Fruit fly (Drosophila melanogaster): Measurements from ENCODE around the gene Gr2a.

Gr2a gene

DNA sequence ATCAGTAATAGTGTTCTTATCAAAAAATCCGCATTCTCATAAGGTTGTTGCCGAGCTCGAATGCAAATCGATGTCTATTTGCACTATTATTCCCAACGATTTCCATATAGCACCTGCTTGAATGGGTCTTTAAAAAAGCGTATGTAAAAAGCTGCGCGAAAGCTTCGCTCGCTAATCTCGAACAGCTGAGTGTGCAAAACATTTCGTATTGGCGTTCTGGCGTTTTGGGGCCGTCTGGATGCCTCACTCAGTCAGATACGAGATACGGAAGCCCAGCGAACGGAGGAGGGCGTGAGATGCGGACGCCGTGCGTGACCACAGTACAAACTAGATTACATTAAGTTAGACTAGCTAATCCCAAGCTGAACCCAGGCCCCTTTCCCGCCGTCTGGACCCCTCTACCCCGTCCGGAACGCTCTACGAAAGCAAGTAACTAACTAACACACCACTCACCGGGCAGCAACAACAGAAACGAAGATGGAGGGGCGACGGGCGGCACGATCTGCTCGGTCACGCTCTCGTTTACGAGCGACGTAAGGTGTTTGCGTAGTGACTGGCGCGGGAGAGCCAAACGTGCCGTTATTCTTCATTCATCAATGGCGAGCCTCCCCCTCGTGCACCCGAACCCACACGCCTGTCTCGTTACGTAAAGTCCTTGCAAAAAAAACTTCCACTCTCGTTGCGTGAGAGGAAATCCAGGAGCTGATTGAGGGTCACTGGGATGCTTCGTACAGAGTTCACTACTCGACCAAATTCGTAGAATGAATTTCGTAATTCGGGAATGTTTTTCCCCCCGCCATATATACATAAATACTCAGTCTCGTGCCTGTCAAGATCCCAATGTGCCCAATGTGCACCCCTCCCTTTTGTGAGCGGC lies 14.5 kb downstream of the Gr2a start:
- TF ChIP-seq CG17801 (GFP tag; optimal IDR thresholded peaks at IDR 0.05; ENCODE audit: partially characterized antibody), result no peak

DNA sequence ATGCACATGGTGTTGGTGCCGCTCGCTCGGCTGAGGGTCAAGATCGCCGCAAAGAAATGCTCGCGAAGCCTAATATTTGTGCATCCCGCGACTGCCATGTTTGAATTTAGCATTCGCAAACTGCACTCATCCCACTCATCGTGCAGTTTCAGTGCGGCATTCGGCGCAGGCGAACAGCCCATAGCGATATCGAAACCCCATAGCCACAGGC lies 15.1 kb downstream of the Gr2a start, which contains the start of gene CG14778:
TSS of gene CG14778 (plus strand) at position 112 of the 211 bp plus-strand sequence.
- TF ChIP-seq CG17801 (GFP tag; optimal IDR thresholded peaks at IDR 0.05; ENCODE audit: partially characterized antibody), result no peak

DNA sequence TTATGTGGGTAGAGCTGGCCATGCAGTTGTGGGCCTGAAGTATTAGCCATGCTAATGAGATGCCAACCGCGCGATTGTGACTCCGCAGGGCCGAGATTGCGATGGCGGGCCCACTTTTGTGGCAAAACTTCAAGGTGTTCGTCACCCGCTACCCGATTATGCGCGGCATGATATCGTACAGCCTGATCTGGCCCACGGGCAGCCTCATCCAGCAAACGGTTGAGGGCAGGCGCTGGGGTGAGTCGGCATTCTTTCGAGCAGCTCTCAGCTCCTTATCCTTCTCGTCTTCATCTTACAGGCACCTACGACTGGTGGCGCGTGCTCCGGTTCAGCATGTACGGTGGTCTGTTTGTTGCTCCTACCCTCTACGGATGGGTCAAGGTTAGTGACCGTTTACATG lies 17.5 kb downstream of the Gr2a start, which contains the start of gene CG32808:
TSS of gene CG32808 (minus strand) at position 101 of the 400 bp plus-strand sequence.
- no peak for TF ChIP-seq CG17801 (GFP tag; optimal IDR thresholded peaks at IDR 0.05; ENCODE audit: partially characterized antibody)

DNA sequence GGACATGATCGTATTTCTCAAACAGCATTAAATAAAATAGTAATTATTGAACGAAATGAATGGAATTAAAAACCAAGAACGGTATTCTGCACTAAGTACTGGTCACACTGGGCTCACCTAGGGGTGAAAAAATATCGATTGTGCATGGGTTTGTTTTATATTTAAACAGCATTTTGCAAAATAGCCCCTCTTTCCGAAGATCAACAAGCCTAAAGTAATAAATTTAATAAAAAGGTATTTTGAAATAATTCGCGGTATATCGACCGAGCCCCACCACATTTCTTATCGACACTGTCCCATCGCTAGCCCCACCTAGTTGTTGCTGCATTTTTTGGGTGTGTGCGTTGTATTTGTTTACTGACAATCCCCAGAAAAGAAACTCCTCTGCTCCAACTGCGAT lies 18.3 kb downstream of the Gr2a start, which contains the start of gene pck:
TSS of gene pck (plus strand) at position 105 of the 400 bp plus-strand sequence.
- TF ChIP-seq CG17801 (GFP tag; optimal IDR thresholded peaks at IDR 0.05; ENCODE audit: partially characterized antibody), result peak; percentile 83

DNA sequence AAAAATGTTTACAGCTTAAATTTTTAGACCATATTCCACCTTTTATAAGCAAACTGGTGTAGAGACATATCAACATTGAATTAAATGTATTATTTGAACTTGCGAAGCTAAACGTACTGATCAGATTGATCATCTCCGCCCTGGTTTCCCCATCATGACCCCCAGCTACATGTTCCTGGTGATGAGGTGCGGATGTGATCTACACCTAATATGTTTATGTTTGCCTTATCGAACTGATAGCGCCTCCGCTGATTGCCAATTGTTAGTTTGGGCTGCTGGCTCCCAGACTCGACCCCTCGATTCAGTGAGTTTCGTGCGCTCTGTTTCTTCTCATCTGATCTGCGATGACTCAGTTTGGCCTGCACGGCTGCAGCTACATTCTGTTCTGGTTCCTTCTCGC lies 20.0 kb downstream of the Gr2a start, which contains the start of gene CG14780:
TSS of gene CG14780 (plus strand) at position 301 of the 400 bp plus-strand sequence.
- no peak for TF ChIP-seq CG17801 (GFP tag; optimal IDR thresholded peaks at IDR 0.05; ENCODE audit: partially characterized antibody)

DNA sequence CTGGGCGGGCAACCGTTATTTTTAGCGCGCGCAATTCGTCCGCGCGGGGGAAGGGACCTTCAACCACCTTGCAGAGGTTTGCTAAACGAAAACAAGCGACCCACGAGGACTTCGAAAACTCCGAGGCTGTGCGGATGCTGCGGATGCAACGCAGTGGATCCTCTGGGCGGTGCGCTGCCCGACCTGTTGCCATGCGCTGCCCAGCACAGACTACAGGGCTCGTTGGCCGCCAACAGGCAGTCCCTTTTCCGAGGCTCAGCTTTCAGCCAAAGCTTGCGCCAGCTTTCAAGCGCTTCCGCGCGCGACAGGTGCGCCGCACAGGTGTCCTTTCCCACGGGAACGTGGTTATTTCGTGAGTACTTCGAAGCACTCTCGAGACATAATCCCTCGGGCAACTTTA lies 24.2 kb downstream of the Gr2a start:
- no peak for TF ChIP-seq CG17801 (GFP tag; optimal IDR thresholded peaks at IDR 0.05; ENCODE audit: partially characterized antibody)

DNA sequence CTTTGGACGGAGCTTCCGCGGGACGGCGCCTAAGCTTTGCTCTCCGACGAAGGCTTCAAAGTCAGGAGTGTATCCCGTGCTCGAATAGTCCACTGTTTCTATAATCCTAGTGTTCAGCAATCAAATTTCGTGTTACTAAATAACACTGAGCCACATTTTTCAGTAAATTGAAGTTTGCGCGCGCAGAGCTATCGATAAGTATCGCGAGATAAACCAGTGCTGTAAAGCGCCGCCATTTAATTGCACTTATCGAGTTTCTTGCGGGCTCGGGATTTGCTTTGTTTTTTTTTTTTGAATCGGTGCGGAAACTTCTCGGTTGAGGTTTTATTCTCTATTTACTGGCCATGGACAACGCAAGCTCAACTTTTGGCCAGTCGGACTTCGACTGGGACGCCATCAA lies 24.6 kb downstream of the Gr2a start, which contains the start of the genes Rab27 and mei-38:
TSS of gene Rab27 (minus strand) at position 127 of the 400 bp plus-strand sequence.
TSS of gene mei-38 (plus strand) at position 216 of the 400 bp plus-strand sequence.
- TF ChIP-seq CG17801 (GFP tag; optimal IDR thresholded peaks at IDR 0.05; ENCODE audit: partially characterized antibody), result no peak

DNA sequence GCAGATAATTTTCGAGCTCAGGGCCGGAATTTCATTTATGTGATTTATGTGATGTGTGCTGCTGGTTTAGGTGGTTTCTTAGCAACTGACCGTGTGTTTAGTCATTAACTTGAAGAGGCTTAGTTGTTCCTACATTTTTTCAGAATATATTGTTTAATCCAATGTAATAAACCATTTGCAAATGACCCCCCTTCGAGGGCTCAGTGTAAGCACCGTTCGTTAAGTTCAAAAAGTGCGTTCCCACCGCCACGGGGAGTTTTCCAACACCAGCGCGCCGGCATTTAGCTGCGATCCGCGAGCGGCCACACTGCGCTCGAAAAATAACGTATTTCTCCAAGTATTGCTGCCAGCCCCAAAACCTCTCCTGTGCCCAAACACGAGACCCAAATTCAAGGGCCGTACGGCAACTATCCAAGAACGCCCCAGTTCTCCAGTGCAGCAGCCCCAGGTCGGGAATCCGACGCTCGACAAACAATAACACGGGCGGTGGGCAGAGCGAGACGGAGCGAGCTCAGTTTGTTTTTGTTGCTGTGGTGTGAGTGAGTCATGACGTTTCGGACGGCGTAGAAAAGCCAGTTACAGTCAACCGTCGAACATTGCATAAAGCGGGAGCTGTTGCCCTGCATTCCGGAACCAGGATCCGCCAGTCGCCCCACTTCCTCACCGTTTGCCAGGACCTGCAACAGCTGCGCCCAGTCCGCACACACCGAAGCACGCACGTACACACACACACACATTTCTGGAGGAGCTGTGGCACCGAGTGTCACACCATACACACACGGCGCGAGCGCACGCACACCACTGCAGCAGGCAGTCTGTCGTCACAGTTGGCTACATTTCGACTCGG lies 26.3 kb downstream of the Gr2a start, which contains the start of gene rush:
TSS of gene rush (plus strand) at position 277 of the 847 bp plus-strand sequence.
- TF ChIP-seq CG17801 (GFP tag; optimal IDR thresholded peaks at IDR 0.05; ENCODE audit: partially characterized antibody), result peak; percentile 37

DNA sequence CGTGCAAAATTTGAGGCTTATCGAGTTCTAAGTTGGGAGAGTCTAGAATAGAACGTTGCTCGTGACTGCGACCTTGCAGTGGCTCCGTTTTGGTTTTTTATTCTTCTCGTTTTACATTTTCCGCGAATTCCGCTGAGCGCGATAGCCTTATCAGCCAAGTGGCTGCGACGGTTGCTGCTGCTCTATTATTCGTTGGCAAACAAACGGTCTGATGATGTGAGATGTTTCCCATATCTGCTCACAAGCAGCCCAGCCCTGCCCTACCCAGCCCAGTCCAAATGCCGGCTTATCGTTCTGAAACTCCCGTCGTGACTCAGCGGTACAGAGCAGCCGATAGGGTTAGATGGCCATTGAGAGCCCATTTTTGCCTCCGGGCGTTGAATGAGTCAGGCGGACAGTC lies 28.2 kb downstream of the Gr2a start:
- no peak for TF ChIP-seq CG17801 (GFP tag; optimal IDR thresholded peaks at IDR 0.05; ENCODE audit: partially characterized antibody)

DNA sequence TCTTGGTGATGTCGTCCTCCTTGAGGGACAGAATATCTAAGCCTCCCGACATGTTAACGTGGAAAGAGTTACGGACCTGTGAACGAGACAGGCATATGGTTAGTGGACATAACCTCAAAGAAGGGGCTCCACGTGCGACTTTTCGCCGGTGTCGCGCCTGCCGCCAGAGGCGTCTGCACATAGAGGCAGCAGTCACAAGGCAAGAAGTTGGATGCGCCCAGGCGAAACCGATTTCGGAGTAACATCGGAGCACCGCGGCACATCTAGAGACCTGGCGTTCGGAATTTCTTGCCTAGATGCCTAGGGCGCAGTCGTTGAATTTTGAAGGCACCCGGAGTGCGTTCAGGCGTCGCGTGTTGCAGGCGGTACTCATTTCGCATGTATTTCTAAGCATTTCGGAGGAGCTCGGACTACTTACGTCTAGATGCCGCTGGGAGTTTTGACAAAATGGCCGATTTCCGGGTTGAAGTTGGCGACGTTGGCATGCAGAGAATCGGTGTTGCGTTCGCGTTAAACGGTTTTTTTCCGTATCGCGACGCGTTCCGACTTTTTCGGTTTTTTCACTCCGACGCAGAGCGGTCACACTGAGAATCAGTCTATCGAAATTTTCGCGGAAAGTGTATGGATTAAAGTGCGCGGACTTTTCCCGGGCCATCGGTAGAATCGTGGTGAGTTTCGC lies 30.7 kb downstream of the Gr2a start, which contains the start of the genes sta and inc:
TSS of gene sta (minus strand) at position 574 of the 679 bp plus-strand sequence.
TSS of gene inc (plus strand) at position 640 of the 679 bp plus-strand sequence.
- peak; percentile 86 for TF ChIP-seq CG17801 (GFP tag; optimal IDR thresholded peaks at IDR 0.05; ENCODE audit: partially characterized antibody)
